Worm (Caenorhabditis elegans) whole organism, early embryonic: ENCODE measurements around the gene C29F7.3.

Experiments
- B0310.2 ChIP-seq: sonication (generic microtip); optimal IDR thresholded peaks from 2 replicates; lab custom pipeline; 2016; ENCODE audit warnings: mild to moderate bottlenecking, missing genetic modification characterization, missing compliant biosample characterization
- ama-1 ChIP-seq: fragments of 150-350 bp; optimal IDR thresholded peaks from 2 replicates; lab custom pipeline; 2014
- scrt-1 ChIP-seq: fragments of 200-800 bp; sonication (Bioruptor generic); IDR thresholded peaks from 2 replicates; pipeline ENCODE4 v1.3.6; 2022; ENCODE audit warnings: missing genetic modification characterization, missing compliant biosample characterization

- TF ChIP-seq scrt-1 (GFP tag; lab: Robert Waterston, UW) (no peak), ama-1 (lab: Kevin White, UChicago) (no peak), B0310.2 (tag; lab: Kevin White, UChicago) (no peak)
These were observed 18.4 kb downstream of the C29F7.3 start for ce11 chrX:13401311-13401710.
